Fruit fly (Drosophila melanogaster) whole organism, embryonic: ENCODE data around the gene Trm7-32.

Source experiments
- Blimp-1 ChIP-seq: fragments of 200-800 bp; sonication (Bioruptor generic); optimal IDR thresholded peaks from 3 replicates; lab custom pipeline; 2018; ENCODE audit warnings: missing biosample characterization, missing genetic modification characterization, mild to moderate bottlenecking, moderate library complexity, missing genetic modification reagents
- CG10431 ChIP-seq: fragments of 200-800 bp; sonication (Bioruptor generic); optimal IDR thresholded peaks from 3 replicates; lab custom pipeline; 2018; ENCODE audit warnings: missing biosample characterization, mild to moderate bottlenecking, missing genetic modification characterization
- CG10979 ChIP-seq: fragments of 200-800 bp; sonication (Bioruptor generic); optimal IDR thresholded peaks from 2 replicates; lab custom pipeline; 2018; ENCODE audit warnings: missing biosample characterization, mild to moderate bottlenecking, missing genetic modification characterization, moderate library complexity
- CG11456 ChIP-seq: fragments of 200-800 bp; sonication (Bioruptor generic); IDR thresholded peaks from 3 replicates; pipeline ENCODE4 v1.3.6; 2022; ENCODE audit warnings: missing biosample characterization, missing genetic modification characterization
- CG14667 ChIP-seq: fragments of 200-800 bp; sonication (Bioruptor generic); IDR thresholded peaks from 2 replicates; pipeline ENCODE4 v1.3.6; 2022; ENCODE audit warnings: missing biosample characterization, missing genetic modification characterization
- CG15514 ChIP-seq: fragments of 200-800 bp; sonication (Bioruptor generic); optimal IDR thresholded peaks from 3 replicates; lab custom pipeline; 2017; ENCODE audit warnings: missing biosample characterization, missing genetic modification characterization, mild to moderate bottlenecking, moderate library complexity, missing genetic modification reagents
- CG15696 ChIP-seq: fragments of 200-800 bp; sonication (Bioruptor generic); optimal IDR thresholded peaks from 2 replicates; lab custom pipeline; 2019; ENCODE audit warnings: missing biosample characterization, mild to moderate bottlenecking, missing genetic modification characterization, moderate library complexity
- CG17802 ChIP-seq: fragments of 200-800 bp; sonication (Bioruptor generic); optimal IDR thresholded peaks from 2 replicates; lab custom pipeline; 2018; ENCODE audit warnings: missing biosample characterization, mild to moderate bottlenecking, missing genetic modification characterization, moderate library complexity
- CG1792 ChIP-seq: fragments of 200-800 bp; sonication (Bioruptor generic); optimal IDR thresholded peaks from 2 replicates; lab custom pipeline; 2016; ENCODE audit warnings: missing biosample characterization, missing genetic modification characterization
- CG2116 ChIP-seq: fragments of 200-800 bp; sonication (Bioruptor generic); optimal IDR thresholded peaks from 3 replicates; lab custom pipeline; 2018; ENCODE audit warnings: missing biosample characterization, mild to moderate bottlenecking, missing genetic modification characterization
- CG5180 ChIP-seq: fragments of 200-800 bp; sonication (Bioruptor generic); optimal IDR thresholded peaks from 3 replicates; lab custom pipeline; 2017; ENCODE audit warnings: missing biosample characterization, missing genetic modification characterization, mild to moderate bottlenecking, moderate library complexity, missing genetic modification reagents
- CG8290 ChIP-seq, 3 experiments: fragments of 200-800 bp; sonication (Bioruptor generic); optimal IDR thresholded peaks; 2 replicates each; lab custom pipeline; 2016 to 2019; ENCODE audit warnings: missing biosample characterization in 3 of 3, missing genetic modification characterization in 3 of 3, mild to moderate bottlenecking in 2 of 3, moderate library complexity in 1 of 3
- CG9215 ChIP-seq: fragments of 200-800 bp; sonication (Bioruptor generic); IDR thresholded peaks from 2 replicates; pipeline ENCODE4 v1.3.6; 2022; ENCODE audit warnings: missing biosample characterization, missing genetic modification characterization
- Fer1 ChIP-seq: fragments of 200-800 bp; sonication (Bioruptor generic); optimal IDR thresholded peaks from 2 replicates; lab custom pipeline; 2017; ENCODE audit warnings: missing biosample characterization, mild to moderate bottlenecking, missing genetic modification characterization
- H15 ChIP-seq: fragments of 200-800 bp; sonication (Bioruptor generic); IDR thresholded peaks from 3 replicates; pipeline ENCODE4 v1.3.6; 2022; ENCODE audit warnings: missing biosample characterization, missing genetic modification characterization
- HLH4C ChIP-seq: fragments of 200-800 bp; sonication (Bioruptor generic); IDR thresholded peaks from 3 replicates; pipeline ENCODE4 v1.3.6; 2022; ENCODE audit warnings: missing biosample characterization, missing genetic modification characterization; ENCODE audit not compliant: partially characterized antibody
- Hey ChIP-seq: fragments of 200-800 bp; sonication (Bioruptor generic); optimal IDR thresholded peaks from 3 replicates; lab custom pipeline; 2018; ENCODE audit warnings: missing biosample characterization, mild to moderate bottlenecking, missing genetic modification characterization
- Hr51 ChIP-seq, 2 experiments: fragments of 200-800 bp; sonication (Bioruptor generic); optimal IDR thresholded peaks; 2 replicates in 1 of 2; 3 replicates in 1 of 2; lab custom pipeline; 2016 to 2018; ENCODE audit warnings: missing biosample characterization in 2 of 2, missing genetic modification characterization in 2 of 2, mild to moderate bottlenecking in 1 of 2, moderate library complexity in 1 of 2
- Neu2 ChIP-seq: fragments of 200-800 bp; sonication (Bioruptor generic); optimal IDR thresholded peaks from 3 replicates; lab custom pipeline; 2016; ENCODE audit warnings: missing biosample characterization, missing genetic modification characterization, borderline replicate concordance
- Nf-YB ChIP-seq: fragments of 200-800 bp; sonication (Bioruptor generic); optimal IDR thresholded peaks from 3 replicates; lab custom pipeline; 2019; ENCODE audit warnings: missing biosample characterization, mild to moderate bottlenecking, missing genetic modification characterization, moderate library complexity
- NfI ChIP-seq: fragments of 200-800 bp; sonication (Bioruptor generic); optimal IDR thresholded peaks from 3 replicates; lab custom pipeline; 2018; ENCODE audit warnings: missing biosample characterization, mild to moderate bottlenecking, missing genetic modification characterization, moderate library complexity
- PHDP ChIP-seq: fragments of 200-800 bp; sonication (Bioruptor generic); optimal IDR thresholded peaks from 3 replicates; lab custom pipeline; 2018; ENCODE audit warnings: missing biosample characterization, mild to moderate bottlenecking, missing genetic modification characterization, moderate library complexity
- Tbp ChIP-seq: fragments of >200 bp; optimal IDR thresholded peaks from 2 replicates; lab custom pipeline; 2018; ENCODE audit warnings: missing biosample characterization, missing genetic modification characterization
- chif ChIP-seq, 2 experiments: fragments of 200-800 bp; sonication (Bioruptor generic); optimal IDR thresholded peaks; 3 replicates each; lab custom pipeline; 2016; ENCODE audit warnings: missing biosample characterization in 2 of 2, missing genetic modification characterization in 2 of 2
- corto ChIP-seq: fragments of 200-800 bp; sonication (Bioruptor generic); optimal IDR thresholded peaks from 2 replicates; lab custom pipeline; 2016; ENCODE audit warnings: missing biosample characterization, mild to moderate bottlenecking, missing genetic modification characterization, moderate library complexity
- ewg ChIP-seq: fragments of 200-800 bp; sonication (Bioruptor generic); optimal IDR thresholded peaks from 3 replicates; lab custom pipeline; 2017; ENCODE audit warnings: mild to moderate bottlenecking, missing biosample characterization, missing genetic modification reagents, missing genetic modification characterization
- gcm ChIP-seq: fragments of 200-800 bp; sonication (Bioruptor generic); optimal IDR thresholded peaks from 2 replicates; lab custom pipeline; 2019; ENCODE audit warnings: missing biosample characterization, mild to moderate bottlenecking, missing genetic modification characterization, moderate library complexity
- hkb ChIP-seq, 2 experiments: fragments of 200-800 bp in 1 of 2; fragments of >200 bp in 1 of 2; sonication (Bioruptor generic) in 1 of 2; IDR thresholded peaks in 1 of 2; optimal IDR thresholded peaks in 1 of 2; 2 replicates each; pipeline versions ENCODE4 v1.3.6 to Lab custom; 2017 to 2022; ENCODE audit warnings: missing biosample characterization in 1 of 2, missing genetic modification characterization in 1 of 2
- kni ChIP-seq: fragments of 200-800 bp; sonication (Bioruptor generic); optimal IDR thresholded peaks from 3 replicates; lab custom pipeline; 2017; ENCODE audit warnings: mild to moderate bottlenecking, missing biosample characterization, missing genetic modification reagents, missing genetic modification characterization
- lilli ChIP-seq: fragments of 200-800 bp; sonication (Bioruptor generic); optimal IDR thresholded peaks from 3 replicates; lab custom pipeline; 2016; ENCODE audit warnings: missing biosample characterization, missing genetic modification characterization
- ranshi ChIP-seq: fragments of 200-800 bp; sonication (Bioruptor generic); IDR thresholded peaks from 2 replicates; pipeline ENCODE4 v1.3.6; 2022; ENCODE audit warnings: missing biosample characterization, missing genetic modification characterization
- sc ChIP-seq, 3 experiments: fragments of >200 bp in 2 of 3; fragments of 200-800 bp in 1 of 3; sonication (Bioruptor generic) in 1 of 3; optimal IDR thresholded peaks; 2 replicates in 2 of 3; 3 replicates in 1 of 3; lab custom pipeline; 2017; ENCODE audit warnings: mild to moderate bottlenecking in 1 of 3, missing biosample characterization in 1 of 3, missing genetic modification characterization in 1 of 3, missing genetic modification reagents in 1 of 3
- schlank ChIP-seq: fragments of 200-800 bp; sonication (Bioruptor generic); optimal IDR thresholded peaks from 2 replicates; lab custom pipeline; 2018; ENCODE audit warnings: missing biosample characterization, mild to moderate bottlenecking, missing genetic modification characterization
- so ChIP-seq: fragments of 200-800 bp; sonication (Bioruptor generic); IDR thresholded peaks from 3 replicates; pipeline ENCODE4 v1.3.6; 2022; ENCODE audit warnings: missing biosample characterization, missing genetic modification characterization
- ssp ChIP-seq: fragments of 200-800 bp; sonication (Bioruptor generic); IDR thresholded peaks from 2 replicates; pipeline ENCODE4 v1.3.6; 2022; ENCODE audit warnings: missing biosample characterization, missing genetic modification characterization
- tll ChIP-seq, 2 experiments: fragments of 200-800 bp in 1 of 2; fragments of >200 bp in 1 of 2; sonication (Bioruptor generic) in 1 of 2; optimal IDR thresholded peaks; 2 replicates each; lab custom pipeline; 2017 to 2019; ENCODE audit warnings: missing biosample characterization in 2 of 2, missing genetic modification characterization in 2 of 2, mild to moderate bottlenecking in 1 of 2, moderate library complexity in 1 of 2
- ttk ChIP-seq: fragments of 200-800 bp; sonication (Bioruptor generic); IDR thresholded peaks from 2 replicates; pipeline ENCODE4 v2.1.2; 2022; ENCODE audit warnings: missing biosample characterization, missing genetic modification characterization
- zen2 ChIP-seq: fragments of 200-800 bp; sonication (Bioruptor generic); IDR thresholded peaks from 3 replicates; pipeline ENCODE4 v1.3.6; 2022; ENCODE audit warnings: missing biosample characterization, missing genetic modification characterization; ENCODE audit not compliant: partially characterized antibody

The Trm7-32 gene

DNA sequence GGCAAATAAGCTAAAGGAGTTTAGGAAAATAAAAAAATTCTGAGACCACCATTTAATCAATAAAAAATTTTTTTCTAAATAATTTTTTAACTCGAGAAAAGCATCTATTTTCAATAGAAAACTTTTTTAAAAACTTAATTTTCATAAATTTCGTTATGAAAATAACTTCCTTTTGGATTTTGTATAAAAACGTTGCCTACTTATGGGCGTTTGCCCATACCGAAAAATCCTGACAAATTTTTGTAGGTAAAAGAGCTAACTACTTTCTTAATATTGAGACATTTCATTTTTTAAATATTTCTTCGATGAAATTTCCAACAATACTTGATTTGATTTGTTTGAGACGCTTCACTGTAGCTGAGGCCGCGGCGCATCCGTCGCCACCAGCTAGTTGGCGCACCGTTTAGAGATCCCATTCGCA lies 19.8 kb downstream of the Trm7-32 start (continued):
- TF ChIP-seq CG8290 (GFP tag; optimal IDR thresholded peaks at IDR 0.05; lab: Kevin White, UChicago) (peak; percentile 52), CG8290 (tag; optimal IDR thresholded peaks at IDR 0.05; lab: Kevin White, UChicago) (peak in 1 of 2 experiments; percentile 87), NfI (GFP tag; lab: Kevin White, UChicago) (peak; percentile 12), CG2116 (GFP tag; lab: Kevin White, UChicago) (no peak), Nf-YB (GFP tag; lab: Kevin White, UChicago) (peak; percentile 30), chif (GFP tag; optimal IDR thresholded peaks at IDR 0.05; lab: Kevin White, UChicago) (peak in 1 of 2 experiments; percentile 3), tll (GFP tag; optimal IDR thresholded peaks at IDR 0.05; lab: Kevin White, UChicago) (no peak), hkb (optimal IDR thresholded peaks at IDR 0.05; lab: Kevin White, UChicago) (no peak), hkb (GFP tag; IDR thresholded peaks at IDR 0.05; lab: Robert Waterston, UW) (no peak), CG17802 (no peak), Hr51 (GFP tag; optimal IDR thresholded peaks at IDR 0.05; lab: Kevin White, UChicago) (peak in 1 of 2 experiments; percentile 65), lilli (peak; percentile 26), Hey (tag; lab: Kevin White, UChicago) (no peak), CG15696 (peak; percentile 51), corto (GFP tag; lab: Kevin White, UChicago) (no peak), PHDP (tag; lab: Kevin White, UChicago) (peak; percentile 43), gcm (peak; percentile 7), HLH4C (GFP tag; lab: Robert Waterston, UW) (no peak), CG9215 (0 out of 2 replicates have a peak, but pooled peaks have one; percentile 17), ttk (no peak), kni (GFP tag; lab: Kevin White, UChicago) (no peak), ranshi (GFP tag; lab: Robert Waterston, UW) (peak; percentile 24; the same call in 1 of the 2 replicates), CG1792 (no peak), ewg (GFP tag; lab: Kevin White, UChicago) (peak; percentile 21), schlank (tag; lab: Kevin White, UChicago) (no peak), zen2 (no peak), so (GFP tag; lab: Robert Waterston, UW) (no peak), CG11456 (GFP tag; lab: Robert Waterston, UW) (no peak), CG14667 (GFP tag; lab: Robert Waterston, UW) (no peak), Neu2 (no peak), CG10979 (tag; lab: Kevin White, UChicago) (peak; percentile 58), CG10431 (GFP tag; lab: Kevin White, UChicago) (peak; percentile 22), Fer1 (no peak), ssp (GFP tag; lab: Robert Waterston, UW) (no peak), Tbp (GFP tag; lab: Kevin White, UChicago) (no peak), CG15514 (no peak), sc (optimal IDR thresholded peaks at IDR 0.05; lab: Kevin White, UChicago) (no peak), sc (GFP tag; optimal IDR thresholded peaks at IDR 0.05; lab: Kevin White, UChicago) (peak; percentile 45), CG5180 (peak; percentile 15), Blimp-1 (peak; percentile 50), H15 (GFP tag; lab: Robert Waterston, UW) (no peak)
